Worm (Caenorhabditis elegans): Measurements from ENCODE around the gene Y82E9BR.3.
"Not testable (repeated sequence)": the region's sequence is repeated elsewhere in the genome, so short reads cannot be mapped to it uniquely, and the experiment has no call there.

Gene Y82E9BR.3

ce11 chrIII:1419146-1419636, at the start of gene Y82E9BR.3:
Gene Y82E9BR.3, plus strand, starts transcription at chrIII:1419196.
- no peak for TF ChIP-seq unc-62 (GFP tag; optimal IDR thresholded peaks at IDR 0.05)

ce11 chrIII:1372563-1372962, 46.4 kb upstream of the Y82E9BR.3 start:
- TF ChIP-seq unc-62 (GFP tag; optimal IDR thresholded peaks at IDR 0.05): no peak

ce11 chrIII:1374355-1374807, 44.6 kb upstream of the Y82E9BR.3 start, which contains the start of gene Y82E9BR.20:
Gene Y82E9BR.20, plus strand, starts transcription at chrIII:1374405.
- no peak for TF ChIP-seq unc-62 (GFP tag; optimal IDR thresholded peaks at IDR 0.05)

ce11 chrIII:1375491-1375890, 43.5 kb upstream of the Y82E9BR.3 start, which contains the start of gene Y82E9BR.10:
Gene Y82E9BR.10, minus strand, starts transcription at chrIII:1375591.
- TF ChIP-seq unc-62 (GFP tag; optimal IDR thresholded peaks at IDR 0.05): not testable (repeated sequence)

- not testable (repeated sequence) for TF ChIP-seq unc-62 (GFP tag; optimal IDR thresholded peaks at IDR 0.05)
Observed at ce11 chrIII:1377903-1378302, 41.1 kb upstream of the Y82E9BR.3 start, which contains the start of gene pals-40. Gene pals-40, minus strand, starts transcription at chrIII:1378003.

ce11 chrIII:1380535-1381274, 38.3 kb upstream of the Y82E9BR.3 start, which contains the start of the genes pals-21 and Y82E9BR.6:
Gene pals-21, minus strand, starts transcription at chrIII:1380635.
Gene Y82E9BR.6, plus strand, starts transcription at chrIII:1381224.
- no peak for TF ChIP-seq unc-62 (GFP tag; optimal IDR thresholded peaks at IDR 0.05)

ce11 chrIII:1383483-1383882, 35.5 kb upstream of the Y82E9BR.3 start:
- no peak for TF ChIP-seq unc-62 (GFP tag; optimal IDR thresholded peaks at IDR 0.05)

ce11 chrIII:1384092-1384491, 34.9 kb upstream of the Y82E9BR.3 start, which contains the start of the genes fbxa-138 and Y82E9BR.5:
Gene fbxa-138, minus strand, starts transcription at chrIII:1384252.
Gene Y82E9BR.5, plus strand, starts transcription at chrIII:1384370.
- TF ChIP-seq unc-62 (GFP tag; optimal IDR thresholded peaks at IDR 0.05): no peak

ce11 chrIII:1384694-1385093, 34.3 kb upstream of the Y82E9BR.3 start:
- no peak for TF ChIP-seq unc-62 (GFP tag; optimal IDR thresholded peaks at IDR 0.05)

- no peak for TF ChIP-seq unc-62 (GFP tag; optimal IDR thresholded peaks at IDR 0.05)
Observed at ce11 chrIII:1388274-1389058, 30.5 kb upstream of the Y82E9BR.3 start, which contains the start of gene pals-20. Gene pals-20, minus strand, starts transcription at chrIII:1388324.

- TF ChIP-seq unc-62 (GFP tag; optimal IDR thresholded peaks at IDR 0.05): no peak
Observed at ce11 chrIII:1389988-1390387, 29.0 kb upstream of the Y82E9BR.3 start.

- TF ChIP-seq unc-62 (GFP tag; optimal IDR thresholded peaks at IDR 0.05): no peak
Observed at ce11 chrIII:1391752-1392151, 27.2 kb upstream of the Y82E9BR.3 start, which contains the start of gene pals-17. Gene pals-17, minus strand, starts transcription at chrIII:1391852.

- TF ChIP-seq unc-62 (GFP tag; optimal IDR thresholded peaks at IDR 0.05): no peak
Observed at ce11 chrIII:1392763-1393162, 26.2 kb upstream of the Y82E9BR.3 start.

- no peak for TF ChIP-seq unc-62 (GFP tag; optimal IDR thresholded peaks at IDR 0.05)
Observed at ce11 chrIII:1395355-1395754, 23.6 kb upstream of the Y82E9BR.3 start.

ce11 chrIII:1398183-1398582, 20.8 kb upstream of the Y82E9BR.3 start:
- TF ChIP-seq unc-62 (GFP tag; optimal IDR thresholded peaks at IDR 0.05): no peak

ce11 chrIII:1399670-1400069, 19.3 kb upstream of the Y82E9BR.3 start, which contains the start of gene pals-16:
Gene pals-16, plus strand, starts transcription at chrIII:1399970.
- no peak for TF ChIP-seq unc-62 (GFP tag; optimal IDR thresholded peaks at IDR 0.05)

Data from whole organism, dauer.